Worm (Caenorhabditis elegans) whole organism, L4 larva: ENCODE measurements around the gene Y55F3AM.13.

Source experiments
- nhr-48 ChIP-seq: sonication (generic microtip); optimal IDR thresholded peaks from 2 replicates; lab custom pipeline; 2016; ENCODE audit warnings: mild to moderate bottlenecking, missing genetic modification characterization, missing compliant biosample characterization
- sdz-12 ChIP-seq: fragments of 200-800 bp; sonication (Bioruptor generic); optimal IDR thresholded peaks from 2 replicates; lab custom pipeline; 2018; ENCODE audit warnings: mild to moderate bottlenecking, missing genetic modification characterization, missing compliant biosample characterization

DNA sequence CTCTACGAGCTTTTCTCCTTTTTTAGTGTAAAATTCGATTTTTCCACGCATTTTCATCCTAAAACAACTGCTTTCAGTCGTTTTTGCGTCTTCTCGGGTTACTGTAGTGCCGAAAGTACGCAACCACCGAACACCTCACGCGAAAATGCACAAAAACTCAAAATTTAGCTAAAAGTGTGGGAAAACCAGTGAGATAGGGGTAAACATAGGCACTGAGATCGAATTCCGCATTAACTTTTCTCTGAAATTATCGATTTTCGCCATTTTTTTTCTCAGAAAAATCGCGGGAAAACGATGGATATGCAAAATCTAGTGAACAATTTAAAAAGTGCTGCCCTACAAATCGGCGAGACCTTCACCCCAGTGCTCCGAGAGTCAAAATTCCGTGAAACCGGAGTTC lies 45.9 kb downstream of the Y55F3AM.13 start, which contains the start of gene atg-3:
- TF ChIP-seq nhr-48 (tag; lab: Kevin White, UChicago) (no peak), sdz-12 (GFP tag; lab: Kevin White, UChicago) (no peak)
